Fruit fly (Drosophila melanogaster): ENCODE data around the gene Antp.

dm6 chr3R:6918270-6918669, 80.8 kb downstream of the Antp start:
- TF ChIP-seq CG8478 (optimal IDR thresholded peaks at IDR 0.05) (no peak), CTCF (optimal IDR thresholded peaks at IDR 0.05) (no peak)

Data from S2 (cell line).